Worm (Caenorhabditis elegans): ENCODE measurements around the gene ZK354.2.
"Not testable (repeated sequence)": the region's sequence is repeated elsewhere in the genome, so short reads cannot be mapped to it uniquely, and the experiment has no call there.

- not testable (repeated sequence) for TF ChIP-seq mab-9 (GFP tag; IDR thresholded peaks at IDR 0.05); nhr-28 (tag; optimal IDR thresholded peaks at IDR 0.05); blmp-1 (tag; optimal IDR thresholded peaks at IDR 0.05); ces-1 (GFP tag; optimal IDR thresholded peaks at IDR 0.05); lsy-2 (tag; optimal IDR thresholded peaks at IDR 0.05); ztf-11 (tag; optimal IDR thresholded peaks at IDR 0.05); rnt-1 (tag; optimal IDR thresholded peaks at IDR 0.05); F16B12.6 (tag; optimal IDR thresholded peaks at IDR 0.05); ama-1 (optimal IDR thresholded peaks at IDR 0.05); ceh-90 (tag; optimal IDR thresholded peaks at IDR 0.05); fkh-10 (GFP tag; optimal IDR thresholded peaks at IDR 0.05); fkh-8 (tag; optimal IDR thresholded peaks at IDR 0.05); unc-62 (GFP tag; optimal IDR thresholded peaks at IDR 0.05)
Observed at ce11 chrIV:5313011-5313410, at the start of gene ZK354.2, which contains the start of gene msp-59.
